Worm (Caenorhabditis elegans) whole organism, late embryonic: Measurements from ENCODE around the gene cid-1.

ENCODE experiments used
- C08G9.2 ChIP-seq: sonication (generic microtip); optimal IDR thresholded peaks from 2 replicates; lab custom pipeline; 2016; ENCODE audit warnings: mild to moderate bottlenecking, missing genetic modification characterization, moderate library complexity, missing compliant biosample characterization
- ama-1 ChIP-seq: fragments of 150-350 bp; optimal IDR thresholded peaks from 2 replicates; lab custom pipeline; 2014
- ceh-19 ChIP-seq: fragments of 200-800 bp; sonication (Bioruptor generic); optimal IDR thresholded peaks from 2 replicates; lab custom pipeline; 2018; ENCODE audit warnings: mild to moderate bottlenecking, missing genetic modification characterization, missing compliant biosample characterization
- dve-1 ChIP-seq: sonication (generic microtip); optimal IDR thresholded peaks from 2 replicates; lab custom pipeline; 2017; ENCODE audit warnings: antibody characterized with exemption, mild to moderate bottlenecking, missing genetic modification characterization, missing compliant biosample characterization
- eyg-1 ChIP-seq: sonication (generic microtip); optimal IDR thresholded peaks from 2 replicates; lab custom pipeline; 2016; ENCODE audit warnings: missing genotype, missing genetic modification characterization, missing compliant biosample characterization
- gmeb-2 ChIP-seq: sonication (generic microtip); optimal IDR thresholded peaks from 2 replicates; lab custom pipeline; 2016; ENCODE audit warnings: missing genetic modification characterization, inconsistent platforms, missing compliant biosample characterization
- npax-4 ChIP-seq: sonication (generic microtip); optimal IDR thresholded peaks from 2 replicates; lab custom pipeline; 2016; ENCODE audit warnings: missing genetic modification characterization, missing compliant biosample characterization
- odd-2 ChIP-seq: sonication (generic microtip); optimal IDR thresholded peaks from 2 replicates; lab custom pipeline; 2017; ENCODE audit warnings: antibody characterized with exemption, mild to moderate bottlenecking, missing genetic modification characterization, missing compliant biosample characterization
- pha-4 ChIP-seq: fragments of 150-350 bp; optimal IDR thresholded peaks from 2 replicates; lab custom pipeline; 2018; ENCODE audit warnings: missing biosample characterization, missing genetic modification reagents, missing genetic modification characterization

DNA sequence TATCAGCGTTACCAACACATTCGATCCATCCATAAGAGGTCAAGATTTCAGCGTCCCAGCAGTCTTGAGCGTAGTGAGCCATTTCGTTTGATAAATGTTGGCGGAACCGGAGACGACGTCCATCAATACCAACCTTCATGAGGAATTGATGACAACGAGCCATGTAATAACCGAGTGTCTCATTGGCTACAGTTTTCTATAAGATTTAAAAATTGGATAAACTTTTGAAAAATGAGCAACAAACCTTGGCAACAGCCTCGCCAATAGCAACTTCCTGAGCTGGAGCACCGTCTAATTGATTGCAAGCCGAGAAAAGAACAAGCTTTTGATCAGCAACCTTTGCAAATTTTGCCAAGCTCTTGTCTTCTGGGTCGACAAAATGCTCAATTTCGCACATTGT lies 12.9 kb upstream of the cid-1 start:
- no peak for TF ChIP-seq ceh-19
- TF ChIP-seq C08G9.2 (tag; lab: Kevin White, UChicago), result no peak
- no peak for TF ChIP-seq dve-1 (tag; lab: Kevin White, UChicago)
- no peak for TF ChIP-seq odd-2 (tag; lab: Kevin White, UChicago)
- TF ChIP-seq pha-4 (tag; lab: Kevin White, UChicago), result no peak
- no peak for TF ChIP-seq eyg-1 (tag; lab: Kevin White, UChicago)
- TF ChIP-seq ama-1 (lab: Kevin White, UChicago), result no peak
- TF ChIP-seq gmeb-2 (tag; lab: Kevin White, UChicago), result no peak
- TF ChIP-seq npax-4, result no peak
